Worm (Caenorhabditis elegans): ENCODE measurements around the gene cutl-17.

- TF ChIP-seq pha-4 (tag; optimal IDR thresholded peaks at IDR 0.05), result no peak
- TF ChIP-seq lsy-2 (tag; optimal IDR thresholded peaks at IDR 0.05), result no peak
- no peak for TF ChIP-seq mls-2 (tag; optimal IDR thresholded peaks at IDR 0.05)
- TF ChIP-seq ztf-11 (tag; optimal IDR thresholded peaks at IDR 0.05), result no peak
- no peak for TF ChIP-seq nhr-12 (tag; optimal IDR thresholded peaks at IDR 0.05)
- TF ChIP-seq nhr-76 (tag; optimal IDR thresholded peaks at IDR 0.05), result no peak
- TF ChIP-seq unc-62 (GFP tag; optimal IDR thresholded peaks at IDR 0.05), result no peak
- TF ChIP-seq unc-39 (tag; optimal IDR thresholded peaks at IDR 0.05), result no peak
- TF ChIP-seq elt-3 (tag; optimal IDR thresholded peaks at IDR 0.05), result no peak
- TF ChIP-seq unc-120 (tag; optimal IDR thresholded peaks at IDR 0.05; ENCODE audit: poor library complexity, severe bottlenecking), result no peak
- no peak for TF ChIP-seq blmp-1 (tag; optimal IDR thresholded peaks at IDR 0.05)
- no peak for TF ChIP-seq snpc-4 (tag; optimal IDR thresholded peaks at IDR 0.05)
Observed at ce11 chrIV:9464345-9464783, 7.1 kb upstream of the cutl-17 start.
